Fruit fly (Drosophila melanogaster): ENCODE data around the gene CG14442.
A peak's percentile ranks its signal among the peaks of the same experiment; 100 is the strongest.

The CG14442 gene

dm6 chrX:6694979-6695388 is at the start of gene CG14442:
CG14442 (minus strand) TSS chrX:6695007.
- TF ChIP-seq CG17801 (GFP tag; optimal IDR thresholded peaks at IDR 0.05; ENCODE audit: partially characterized antibody), result peak; percentile 37

- peak; percentile 72 for TF ChIP-seq CG17801 (GFP tag; optimal IDR thresholded peaks at IDR 0.05; ENCODE audit: partially characterized antibody)
Measured at dm6 chrX:6744088-6744487, 49.3 kb upstream of the CG14442 start, which contains the start of gene RpL17. RpL17 (minus strand) TSS chrX:6744238.

DNA sequence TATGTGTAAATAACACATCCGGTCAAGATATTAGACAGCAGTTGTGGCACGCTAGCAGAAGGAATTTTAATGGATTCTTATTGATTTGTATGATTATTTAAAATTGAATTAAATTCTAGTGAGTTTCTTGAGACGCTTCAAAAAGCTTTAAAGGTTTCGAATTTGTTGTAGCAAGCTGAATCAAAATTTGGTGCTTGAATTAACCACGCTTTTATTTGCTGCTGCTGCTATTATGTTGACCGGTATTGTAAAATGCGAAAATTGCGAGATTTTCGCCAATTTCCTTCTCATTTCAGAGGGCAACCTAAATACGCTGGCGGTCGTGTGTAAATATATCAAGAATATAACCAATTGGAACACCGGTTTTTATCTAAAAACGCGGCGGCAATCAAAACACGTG is 48.4 kb upstream of the CG14442 start:
- no peak for TF ChIP-seq CG17801 (GFP tag; optimal IDR thresholded peaks at IDR 0.05; ENCODE audit: partially characterized antibody)

DNA sequence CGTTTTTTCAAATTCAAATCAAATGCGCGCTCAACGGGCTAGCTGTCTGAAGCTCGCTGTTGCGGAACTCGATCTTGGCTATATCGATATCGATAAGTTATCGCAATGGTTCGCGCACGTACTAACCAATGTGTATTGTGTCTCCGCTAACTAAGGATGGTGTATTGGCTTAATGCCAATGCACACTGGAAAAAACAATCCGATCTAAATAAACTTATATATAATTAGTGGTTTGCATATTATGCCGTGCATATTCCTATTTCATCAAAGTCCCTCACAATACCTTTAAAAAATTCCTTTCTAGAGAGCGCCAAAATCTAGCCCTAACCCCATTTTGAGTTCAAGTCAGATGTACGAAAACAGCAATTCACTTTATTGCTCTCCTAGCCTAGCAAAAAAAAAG is 46.4 kb upstream of the CG14442 start:
- peak; percentile 26 for TF ChIP-seq CG17801 (GFP tag; optimal IDR thresholded peaks at IDR 0.05; ENCODE audit: partially characterized antibody)

DNA sequence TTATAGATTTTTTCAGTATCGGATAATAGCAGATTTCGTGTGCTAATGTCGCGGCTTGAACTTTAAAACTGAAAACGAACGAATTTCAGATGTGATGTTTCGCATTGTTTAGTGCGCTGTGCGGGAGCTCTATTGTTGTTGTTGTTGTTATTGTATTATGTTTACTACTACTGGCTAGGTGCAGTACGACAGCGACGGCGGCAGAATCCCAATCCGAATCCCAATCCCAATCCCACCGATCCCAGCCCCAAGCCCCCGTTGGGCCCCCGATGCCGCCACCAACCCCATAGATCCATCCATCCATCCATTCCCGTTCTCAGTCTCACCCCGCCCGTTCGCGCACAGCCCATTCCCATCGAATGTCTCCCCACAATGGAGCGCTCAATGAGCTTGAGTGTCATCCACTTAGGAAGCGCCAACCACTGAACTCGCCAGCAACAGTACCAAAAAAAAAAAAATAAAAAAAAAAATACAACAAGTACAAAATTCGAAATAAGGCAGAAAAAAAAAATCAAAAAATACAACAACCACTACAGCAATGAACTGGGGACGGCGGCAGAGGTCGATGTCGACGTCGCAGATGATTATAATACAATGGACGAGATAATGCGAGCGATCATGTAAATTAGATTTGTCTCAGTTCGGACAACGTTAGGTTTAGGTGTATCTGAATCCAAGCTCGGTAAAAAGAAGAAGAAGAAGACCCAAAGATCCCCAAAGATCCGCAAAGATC is 45.3 kb upstream of the CG14442 start, which contains the start of gene CG3168:
Gene CG3168, minus strand, starts transcription at position 51 of the 733 bp plus-strand sequence.
- TF ChIP-seq CG17801 (GFP tag; optimal IDR thresholded peaks at IDR 0.05; ENCODE audit: partially characterized antibody), result no peak

DNA sequence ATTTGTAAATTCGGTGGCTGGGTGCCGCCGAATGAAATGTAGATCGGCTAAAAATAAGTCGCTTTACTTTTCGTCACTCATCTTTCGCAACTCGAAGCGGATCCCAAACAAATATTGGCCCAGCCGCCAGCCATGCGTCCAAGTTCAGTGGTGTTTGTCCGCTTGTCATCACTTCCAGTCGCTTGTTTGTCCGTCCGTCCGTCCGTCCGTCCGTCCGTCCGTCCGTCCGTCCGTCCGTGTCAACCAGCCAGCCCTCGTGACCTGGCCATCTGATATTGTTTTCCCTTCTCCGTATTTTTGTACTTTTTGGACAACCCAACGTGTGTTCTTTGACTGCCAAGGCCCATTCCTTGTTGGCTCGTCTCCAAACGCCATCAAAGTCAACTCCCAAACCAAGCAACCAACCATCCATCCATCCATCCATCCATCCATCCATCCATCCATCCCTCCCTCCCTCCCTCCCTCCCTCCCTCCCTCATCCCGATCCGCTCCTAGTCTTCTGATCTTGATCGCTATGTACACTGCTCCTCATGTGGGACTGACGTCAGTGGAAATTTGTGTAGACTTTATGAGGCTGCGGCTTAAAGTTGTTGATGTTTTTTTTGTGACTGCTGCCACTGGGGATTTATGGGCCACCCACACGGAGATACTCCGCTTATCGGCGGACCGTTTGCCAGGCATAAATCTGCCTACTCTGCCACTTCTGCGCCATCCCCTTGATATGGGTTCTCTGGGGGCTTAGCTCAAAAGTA is 38.7 kb upstream of the CG14442 start:
- peak; percentile 0 for TF ChIP-seq CG17801 (GFP tag; optimal IDR thresholded peaks at IDR 0.05; ENCODE audit: partially characterized antibody)

- no peak for TF ChIP-seq CG17801 (GFP tag; optimal IDR thresholded peaks at IDR 0.05; ENCODE audit: partially characterized antibody)
Measured at dm6 chrX:6730600-6731259, 35.9 kb upstream of the CG14442 start.

DNA sequence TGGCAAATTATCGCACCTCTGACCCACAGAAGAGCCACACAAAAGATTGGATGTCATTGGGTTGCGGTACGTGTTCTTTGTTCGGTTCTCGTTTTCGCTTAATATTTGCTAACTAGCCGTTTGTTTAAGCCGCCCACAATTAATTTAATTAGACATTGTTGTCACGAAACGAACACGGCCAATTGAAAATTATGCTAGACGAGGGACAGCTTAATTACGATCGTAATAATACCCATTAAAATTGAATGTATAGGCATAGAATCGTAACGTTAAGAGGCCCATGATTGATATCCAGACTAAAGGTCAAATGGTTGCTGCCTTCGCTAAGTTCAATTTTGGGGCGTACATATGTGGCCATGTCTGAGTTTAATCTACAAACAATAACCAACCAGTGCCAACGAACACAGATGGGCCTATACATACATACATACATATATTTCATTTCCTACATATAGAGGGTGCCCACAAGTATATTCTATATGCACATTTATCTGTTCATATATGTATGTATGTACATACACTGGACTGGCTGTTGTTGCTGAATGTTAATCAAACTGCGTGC is 33.9 kb upstream of the CG14442 start:
- no peak for TF ChIP-seq CG17801 (GFP tag; optimal IDR thresholded peaks at IDR 0.05; ENCODE audit: partially characterized antibody)

DNA sequence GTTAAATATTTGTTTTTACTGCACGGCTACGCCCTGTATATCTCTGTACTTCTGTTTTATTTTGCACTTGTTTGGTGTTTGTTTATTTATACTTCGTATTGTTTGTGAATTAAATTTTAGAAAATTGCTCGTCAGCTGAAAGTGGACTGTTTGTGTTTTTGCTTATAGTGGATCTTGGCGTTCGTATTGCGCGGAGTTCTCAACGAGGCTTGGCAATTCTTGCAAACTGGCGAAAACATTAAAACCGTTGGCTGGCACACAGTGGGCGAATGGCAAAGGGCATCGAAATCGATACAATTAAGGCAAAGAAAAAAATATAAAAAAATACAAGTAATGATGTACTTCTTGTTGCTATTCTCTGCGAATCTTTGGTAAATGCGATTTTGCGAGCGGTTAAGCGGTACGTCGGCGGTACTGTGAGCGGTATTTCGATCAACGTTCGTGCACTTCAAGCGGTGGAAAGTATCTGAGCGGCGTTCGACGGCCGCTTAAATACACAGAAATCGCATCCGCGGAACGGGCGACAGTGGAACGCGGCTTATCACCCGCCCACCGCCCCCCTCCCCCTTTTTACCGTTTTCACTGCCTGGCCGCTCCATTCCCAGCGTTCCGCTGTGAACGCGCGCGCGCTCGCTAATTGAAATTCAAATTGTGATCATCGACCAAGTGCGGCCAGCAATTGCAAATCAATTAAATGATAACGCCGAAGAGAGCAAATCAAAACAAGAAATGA is 32.1 kb upstream of the CG14442 start:
- no peak for TF ChIP-seq CG17801 (GFP tag; optimal IDR thresholded peaks at IDR 0.05; ENCODE audit: partially characterized antibody)

DNA sequence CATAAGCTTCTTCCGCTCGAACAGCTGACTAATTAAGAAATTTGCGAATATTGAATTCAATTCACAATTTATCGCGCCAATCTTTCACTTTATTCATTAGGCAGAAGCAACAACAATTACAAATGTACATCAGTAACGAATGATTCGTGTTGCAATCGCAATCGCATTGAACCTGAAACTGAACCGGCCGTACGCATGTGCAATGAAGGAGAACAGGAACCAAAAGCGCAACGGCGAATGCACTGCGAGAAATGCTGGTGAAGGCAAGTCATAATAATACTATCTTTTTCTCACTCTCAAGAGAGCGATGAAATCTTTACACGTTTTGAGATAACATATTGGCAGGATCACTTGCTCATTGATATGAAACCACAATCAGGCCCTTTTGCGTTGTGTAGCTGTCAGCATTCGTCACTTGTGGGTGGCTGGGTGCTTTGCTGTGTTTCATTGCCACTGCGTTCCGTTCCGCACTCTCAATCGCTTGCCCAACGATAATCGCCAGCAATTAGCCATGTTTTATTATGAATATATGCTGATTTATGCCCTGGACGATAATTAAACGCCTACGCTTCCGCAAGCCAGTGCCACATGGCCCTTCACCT is 30.2 kb upstream of the CG14442 start:
- TF ChIP-seq CG17801 (GFP tag; optimal IDR thresholded peaks at IDR 0.05; ENCODE audit: partially characterized antibody), result no peak

DNA sequence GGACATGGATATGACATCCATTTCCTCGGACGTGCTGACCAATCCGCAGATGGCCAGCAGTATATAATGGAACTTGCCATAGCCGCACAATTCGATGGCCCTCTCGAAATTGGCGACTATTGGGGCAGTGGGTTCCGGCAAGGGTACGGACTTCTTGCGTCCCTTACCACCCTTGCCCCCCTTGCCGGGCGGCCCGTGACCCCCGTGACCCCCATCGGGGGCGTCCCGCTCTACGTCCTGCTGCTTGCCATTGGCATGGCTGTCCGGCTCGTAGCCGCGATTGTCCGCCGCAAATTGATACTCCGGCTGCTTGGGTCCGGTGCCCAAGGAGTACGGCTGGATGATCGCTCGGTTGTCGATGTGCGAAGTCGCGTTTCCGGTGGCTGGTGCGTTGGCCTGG is 28.8 kb upstream of the CG14442 start:
- TF ChIP-seq CG17801 (GFP tag; optimal IDR thresholded peaks at IDR 0.05; ENCODE audit: partially characterized antibody), result no peak

dm6 chrX:6719968-6720367 is 25.2 kb upstream of the CG14442 start:
- TF ChIP-seq CG17801 (GFP tag; optimal IDR thresholded peaks at IDR 0.05; ENCODE audit: partially characterized antibody), result no peak

- TF ChIP-seq CG17801 (GFP tag; optimal IDR thresholded peaks at IDR 0.05; ENCODE audit: partially characterized antibody), result peak; percentile 49
Measured at dm6 chrX:6719259-6719658, 24.5 kb upstream of the CG14442 start.

DNA sequence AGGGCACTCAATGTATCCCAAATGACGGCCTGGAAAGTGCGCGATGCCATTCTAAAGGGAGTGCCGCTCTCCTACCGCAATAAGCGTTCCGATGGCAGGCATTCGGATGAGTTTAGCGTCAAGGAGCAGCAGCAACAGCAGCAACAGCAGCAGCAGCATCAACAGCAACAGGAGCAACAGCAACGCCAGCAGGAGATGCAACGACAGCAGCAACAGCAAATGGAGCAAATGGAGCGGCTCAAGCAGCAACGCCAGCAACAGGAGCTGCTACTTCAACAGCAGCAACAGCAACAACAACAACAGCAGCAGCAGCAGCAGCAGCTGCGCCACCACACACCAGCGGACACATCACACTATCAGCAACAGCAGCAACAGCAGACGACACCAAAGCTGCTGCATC is 21.4 kb upstream of the CG14442 start:
- no peak for TF ChIP-seq CG17801 (GFP tag; optimal IDR thresholded peaks at IDR 0.05; ENCODE audit: partially characterized antibody)
